Worm (Caenorhabditis elegans) whole organism, early embryonic: ENCODE data around the gene psa-3.

Experiments used
- ama-1 ChIP-seq: fragments of 150-350 bp; optimal IDR thresholded peaks from 2 replicates; lab custom pipeline; 2014
- hmbx-1 ChIP-seq: sonication (generic microtip); optimal IDR thresholded peaks from 2 replicates; lab custom pipeline; 2016; ENCODE audit warnings: mild to moderate bottlenecking, missing genetic modification characterization, missing compliant biosample characterization
- tbx-11 ChIP-seq: fragments of 200-800 bp; sonication (Bioruptor generic); IDR thresholded peaks from 2 replicates; pipeline ENCODE4 v1.3.6; 2022; ENCODE audit warnings: missing genetic modification characterization, missing compliant biosample characterization

DNA sequence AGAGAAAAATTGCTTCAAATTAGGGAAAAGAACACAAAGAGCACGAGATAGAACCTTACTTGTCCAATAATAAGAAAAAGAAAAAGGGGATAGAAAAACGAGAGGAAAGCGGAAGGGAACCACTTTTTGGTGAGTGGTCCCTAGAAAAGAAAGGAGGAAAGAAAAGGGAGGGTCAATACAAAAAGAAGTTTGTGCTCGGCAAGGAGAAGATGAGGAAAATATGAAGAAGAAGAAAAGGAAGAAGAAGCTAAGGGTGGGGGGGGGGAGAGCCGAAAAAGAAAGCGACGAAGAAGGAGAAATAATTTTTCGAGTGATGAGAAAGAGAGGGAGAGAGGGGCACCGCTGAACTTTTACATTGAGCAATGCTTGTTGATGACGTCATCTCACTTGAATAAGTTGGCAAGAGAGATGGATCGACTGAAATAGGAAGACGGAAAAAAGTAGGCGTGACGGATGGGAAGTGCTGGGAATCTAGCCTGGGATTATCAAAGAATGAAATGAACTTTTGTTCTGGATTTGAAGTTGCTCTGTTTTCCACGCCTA is 21.9 kb upstream of the psa-3 start:
- TF ChIP-seq tbx-11 (no peak), hmbx-1 (no peak), ama-1 (lab: Kevin White, UChicago) (no peak)
